Worm (Caenorhabditis elegans) whole organism, early embryonic: ENCODE results near the gene F55C10.5.

ENCODE experiments used
- flt-1 ChIP-seq: fragments of 200-800 bp; sonication (Bioruptor generic); IDR thresholded peaks from 2 replicates; pipeline ENCODE4 v1.3.6; 2022; ENCODE audit warnings: missing genetic modification characterization, missing compliant biosample characterization
- hmg-4 ChIP-seq: fragments of 200-800 bp; sonication (Bioruptor generic); optimal IDR thresholded peaks from 2 replicates; lab custom pipeline; 2018; ENCODE audit warnings: mild to moderate bottlenecking, missing genetic modification characterization, missing compliant biosample characterization

- TF ChIP-seq flt-1 (GFP tag; lab: Robert Waterston, UW) (no peak), hmg-4 (GFP tag; lab: Kevin White, UChicago) (no peak)
These were observed 41.0 kb upstream of the F55C10.5 start, which contains the start of gene T02E9.5 for ce11 chrV:11341913-11342312.
